Worm (Caenorhabditis elegans) whole organism, L4/young adult: Measurements from ENCODE around the gene cld-1.

Experiments used
- W03F9.2 ChIP-seq: fragments of 150-350 bp; optimal IDR thresholded peaks from 2 replicates; lab custom pipeline; 2014; ENCODE audit warnings: missing biosample characterization, missing genetic modification characterization
- dao-5 ChIP-seq: sonication (generic microtip); optimal IDR thresholded peaks from 2 replicates; lab custom pipeline; 2016; ENCODE audit warnings: missing genotype, missing genetic modification characterization, moderate library complexity, missing compliant biosample characterization
- him-1 ChIP-seq: sonication (generic microtip); optimal IDR thresholded peaks from 2 replicates; lab custom pipeline; 2016; ENCODE audit warnings: missing genotype, missing genetic modification reagents, missing genetic modification characterization, missing compliant biosample characterization

DNA sequence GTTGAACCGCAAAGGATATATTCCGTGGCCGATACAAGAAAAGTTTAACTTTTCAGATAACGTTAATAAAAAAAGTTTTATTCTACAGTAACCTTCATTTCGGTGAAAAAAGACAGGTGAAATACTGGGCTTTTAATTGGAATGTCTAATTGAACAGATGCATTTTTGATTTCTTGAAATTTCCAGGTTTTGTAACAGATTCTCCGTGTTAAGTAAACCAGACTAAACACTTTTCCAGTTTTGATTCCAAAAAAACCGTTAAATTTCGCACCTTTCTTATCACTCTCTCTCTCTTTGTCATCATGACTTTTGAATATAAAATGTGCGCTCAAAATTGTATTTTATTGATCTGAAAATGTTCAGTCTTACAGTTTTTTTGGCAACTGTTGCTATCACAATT is 17.8 kb downstream of the cld-1 start, which contains the start of gene C32H11.3:
- TF ChIP-seq him-1 (no peak), dao-5 (tag; lab: Kevin White, UChicago) (no peak), W03F9.2 (no peak)
